Worm (Caenorhabditis elegans) whole organism, L1 larva: ENCODE measurements around the gene F22F7.3.
A peak's percentile ranks its signal among the peaks of the same experiment; 100 is the strongest.

Experiments used
- F16B12.6 ChIP-seq: fragments of 150-350 bp; optimal IDR thresholded peaks from 2 replicates; lab custom pipeline; 2014; ENCODE audit warnings: missing biosample characterization, missing genetic modification characterization
- blmp-1 ChIP-seq: fragments of 150-350 bp; optimal IDR thresholded peaks from 2 replicates; lab custom pipeline; 2014; ENCODE audit warnings: missing biosample characterization, missing genetic modification characterization
- ceh-90 ChIP-seq: sonication (generic microtip); optimal IDR thresholded peaks from 2 replicates; lab custom pipeline; 2016; ENCODE audit warnings: missing genetic modification characterization, missing compliant biosample characterization
- ces-1 ChIP-seq: fragments of 150-350 bp; optimal IDR thresholded peaks from 2 replicates; lab custom pipeline; 2014; ENCODE audit warnings: missing biosample characterization, missing genetic modification reagents, missing genetic modification characterization
- dpl-1 ChIP-seq, 3 experiments: fragments of 150-350 bp in 2 of 3; sonication (generic microtip) in 1 of 3; optimal IDR thresholded peaks; 2 replicates each; lab custom pipeline; 2014 to 2017; ENCODE audit warnings: missing biosample characterization in 3 of 3, missing genetic modification characterization in 3 of 3, missing genetic modification reagents in 3 of 3
- dsc-1 ChIP-seq: sonication (generic microtip); optimal IDR thresholded peaks from 2 replicates; lab custom pipeline; 2016; ENCODE audit warnings: mild to moderate bottlenecking, missing genetic modification characterization, missing compliant biosample characterization
- efl-1 ChIP-seq, 4 experiments: fragments of 150-350 bp; optimal IDR thresholded peaks in 3 of 4; peaks in 1 of 4; 1 replicate in 1 of 4; 2 replicates in 3 of 4; lab custom pipeline; 2014; ENCODE audit warnings: missing biosample characterization in 2 of 4, missing genetic modification characterization in 2 of 4, missing genetic modification reagents in 2 of 4
- efl-3 ChIP-seq: fragments of 200-800 bp; sonication (Bioruptor generic); optimal IDR thresholded peaks from 2 replicates; lab custom pipeline; 2018; ENCODE audit warnings: mild to moderate bottlenecking, missing genetic modification characterization, missing compliant biosample characterization
- elt-2 ChIP-seq: sonication (generic microtip); optimal IDR thresholded peaks from 2 replicates; lab custom pipeline; 2016; ENCODE audit warnings: missing genetic modification characterization, mild to moderate bottlenecking, inconsistent platforms, missing compliant biosample characterization, missing genetic modification reagents
- elt-3 ChIP-seq, 6 experiments: fragments of 150-350 bp in 1 of 6; sonication (generic microtip); optimal IDR thresholded peaks; 2 replicates each; lab custom pipeline; 2017 to 2018; ENCODE audit warnings: missing biosample characterization in 6 of 6, missing genetic modification characterization in 6 of 6, inconsistent platforms in 1 of 6
- fkh-4 ChIP-seq: sonication (generic microtip); optimal IDR thresholded peaks from 2 replicates; lab custom pipeline; 2016; ENCODE audit warnings: missing compliant biosample characterization, missing genetic modification characterization, borderline replicate concordance
- grh-1 ChIP-seq: fragments of 200-800 bp; sonication (Bioruptor generic); IDR thresholded peaks from 2 replicates; pipeline ENCODE4 v1.3.6; 2022; ENCODE audit warnings: missing genetic modification reagents, missing genetic modification characterization, missing compliant biosample characterization
- hlh-17 ChIP-seq: fragments of 200-800 bp; sonication (Bioruptor generic); optimal IDR thresholded peaks from 2 replicates; lab custom pipeline; 2018; ENCODE audit warnings: missing genetic modification characterization, mild to moderate bottlenecking, missing compliant biosample characterization, moderate library complexity, borderline replicate concordance
- jun-1 ChIP-seq: fragments of 150-350 bp; optimal IDR thresholded peaks from 2 replicates; lab custom pipeline; 2014; ENCODE audit warnings: missing biosample characterization, missing genetic modification reagents, missing genetic modification characterization
- lin-13 ChIP-seq: fragments of 150-350 bp; optimal IDR thresholded peaks from 2 replicates; lab custom pipeline; 2014; ENCODE audit warnings: missing biosample characterization, missing genetic modification reagents, missing genetic modification characterization
- lin-15B ChIP-seq: fragments of 150-350 bp; sonication (generic microtip); optimal IDR thresholded peaks from 3 replicates; lab custom pipeline; 2014; ENCODE audit warnings: missing biosample characterization, missing genetic modification characterization
- lin-35 ChIP-seq, 2 experiments: fragments of 150-350 bp; optimal IDR thresholded peaks; 2 replicates each; lab custom pipeline; 2014; ENCODE audit warnings: missing biosample characterization in 2 of 2, missing genetic modification characterization in 2 of 2, missing genetic modification reagents in 2 of 2
- mdl-1 ChIP-seq, 2 experiments: fragments of 150-350 bp; optimal IDR thresholded peaks; 2 replicates each; lab custom pipeline; 2014 to 2017; ENCODE audit warnings: missing biosample characterization in 2 of 2, missing genetic modification characterization in 2 of 2, inconsistent platforms in 1 of 2
- nhr-11 ChIP-seq: fragments of 150-350 bp; optimal IDR thresholded peaks from 2 replicates; lab custom pipeline; 2014; ENCODE audit warnings: missing biosample characterization, missing genetic modification characterization
- nhr-20 ChIP-seq: sonication (generic microtip); optimal IDR thresholded peaks from 2 replicates; lab custom pipeline; 2016; ENCODE audit warnings: mild to moderate bottlenecking, missing genetic modification characterization, missing compliant biosample characterization
- nhr-237 ChIP-seq: fragments of 150-350 bp; optimal IDR thresholded peaks from 2 replicates; lab custom pipeline; 2014; ENCODE audit warnings: missing biosample characterization, missing genetic modification characterization
- pax-3 ChIP-seq: fragments of 200-800 bp; sonication (Bioruptor generic); optimal IDR thresholded peaks from 2 replicates; lab custom pipeline; 2018; ENCODE audit warnings: mild to moderate bottlenecking, missing genetic modification characterization, moderate library complexity, missing compliant biosample characterization
- rnt-1 ChIP-seq: sonication (generic microtip); optimal IDR thresholded peaks from 2 replicates; lab custom pipeline; 2016; ENCODE audit warnings: mild to moderate bottlenecking, missing genetic modification characterization, moderate library complexity, missing compliant biosample characterization
- snpc-4 ChIP-seq: fragments of 150-350 bp; optimal IDR thresholded peaks from 2 replicates; lab custom pipeline; 2014; ENCODE audit warnings: missing biosample characterization, missing genetic modification characterization
- tbx-2 ChIP-seq: sonication (generic microtip); optimal IDR thresholded peaks from 2 replicates; lab custom pipeline; 2016; ENCODE audit warnings: missing genetic modification characterization, missing compliant biosample characterization
- unc-86 ChIP-seq: sonication (generic microtip); optimal IDR thresholded peaks from 2 replicates; lab custom pipeline; 2016; ENCODE audit warnings: missing genetic modification characterization, missing compliant biosample characterization
- xbp-1 ChIP-seq: sonication (generic microtip); optimal IDR thresholded peaks from 2 replicates; lab custom pipeline; 2016; ENCODE audit warnings: missing genetic modification characterization, missing compliant biosample characterization
- ztf-4 ChIP-seq: fragments of 150-350 bp; optimal IDR thresholded peaks from 2 replicates; lab custom pipeline; 2014; ENCODE audit warnings: missing biosample characterization, missing genetic modification characterization

The F22F7.3 gene

ce11 chrV:2118574-2118973 is 8.1 kb downstream of the F22F7.3 start, which contains the start of gene bgnt-1.2:
TSS of gene bgnt-1.2 (minus strand) at chrV:2118674.
- TF ChIP-seq ces-1 (GFP tag; lab: Kevin White, UChicago) (no peak), hlh-17 (no peak), mdl-1 (tag; optimal IDR thresholded peaks at IDR 0.05; lab: Kevin White, UChicago) (no peak), jun-1 (tag; lab: Kevin White, UChicago) (no peak), nhr-11 (tag; lab: Kevin White, UChicago) (no peak)

- TF ChIP-seq nhr-20 (tag; lab: Kevin White, UChicago) (no peak), lin-15B (tag; lab: Kevin White, UChicago) (no peak), jun-1 (tag; lab: Kevin White, UChicago) (no peak), efl-1 (optimal IDR thresholded peaks at IDR 0.05; lab: Kevin White, UChicago) (no peak), efl-1 (GFP tag; optimal IDR thresholded peaks at IDR 0.05 in 1 of 2; lab: Kevin White, UChicago) (no peak), pax-3 (tag; lab: Kevin White, UChicago) (no peak)
Measured at ce11 chrV:2119529-2119928, 9.1 kb downstream of the F22F7.3 start, which contains the start of gene F22F7.11. TSS of gene F22F7.11 (plus strand) at chrV:2119829.

ce11 chrV:2121910-2122362 is 11.5 kb downstream of the F22F7.3 start, which contains the start of gene F22F7.8:
TSS of gene F22F7.8 (minus strand) at chrV:2121960.
- no peak for TF ChIP-seq ztf-4 (tag; lab: Kevin White, UChicago)

ce11 chrV:2122517-2122916 is 12.0 kb downstream of the F22F7.3 start, which contains the start of gene F22F7.2:
TSS of gene F22F7.2 (plus strand) at chrV:2122782.
- TF ChIP-seq lin-35 (GFP tag; optimal IDR thresholded peaks at IDR 0.05; lab: Kevin White, UChicago), result peak in 1 of 2 experiments; percentile 29
- peak in 1 of 6 experiments; percentile 37 for TF ChIP-seq elt-3 (tag; optimal IDR thresholded peaks at IDR 0.05; lab: Kevin White, UChicago)
- TF ChIP-seq snpc-4, result no peak
- TF ChIP-seq blmp-1, result peak; percentile 9
- TF ChIP-seq rnt-1 (tag; lab: Kevin White, UChicago), result peak; percentile 50
- TF ChIP-seq tbx-2 (tag; lab: Kevin White, UChicago), result no peak
- no peak for TF ChIP-seq xbp-1 (tag; lab: Kevin White, UChicago)
- peak in 1 of 3 experiments; percentile 6 for TF ChIP-seq dpl-1 (GFP tag; optimal IDR thresholded peaks at IDR 0.05; lab: Kevin White, UChicago)
- TF ChIP-seq nhr-20 (tag; lab: Kevin White, UChicago), result peak; percentile 68
- peak; percentile 15 to 19 for TF ChIP-seq efl-1 (optimal IDR thresholded peaks at IDR 0.05; lab: Kevin White, UChicago)
- TF ChIP-seq efl-1 (GFP tag; optimal IDR thresholded peaks at IDR 0.05 in 1 of 2; lab: Kevin White, UChicago), result peak in 1 of 2 experiments; percentile 38

ce11 chrV:2123164-2123563 is 12.7 kb downstream of the F22F7.3 start:
- TF ChIP-seq rnt-1 (tag; lab: Kevin White, UChicago) (no peak), F16B12.6 (no peak), fkh-4 (no peak), elt-2 (tag; lab: Kevin White, UChicago) (no peak), ceh-90 (tag; lab: Kevin White, UChicago) (no peak), unc-86 (no peak), grh-1 (GFP tag; lab: Robert Waterston, UW) (no peak), efl-3 (no peak), dsc-1 (tag; lab: Kevin White, UChicago) (no peak), ztf-4 (tag; lab: Kevin White, UChicago) (no peak), ces-1 (GFP tag; lab: Kevin White, UChicago) (no peak)

- TF ChIP-seq efl-1 (optimal IDR thresholded peaks at IDR 0.05; lab: Kevin White, UChicago) (no peak), efl-1 (GFP tag; optimal IDR thresholded peaks at IDR 0.05 in 1 of 2; lab: Kevin White, UChicago) (peak in 1 of 2 experiments; percentile 88), lin-13 (no peak), nhr-237 (tag; lab: Kevin White, UChicago) (no peak), rnt-1 (tag; lab: Kevin White, UChicago) (peak; percentile 73)
Measured at ce11 chrV:2126554-2126953, 16.1 kb downstream of the F22F7.3 start.
